Worm (Caenorhabditis elegans) whole organism, L4/young adult: ENCODE results near the gene F59A1.11.

Experiments
- W03F9.2 ChIP-seq: fragments of 150-350 bp; optimal IDR thresholded peaks from 2 replicates; lab custom pipeline; 2014; ENCODE audit warnings: missing biosample characterization, missing genetic modification characterization
- dao-5 ChIP-seq: sonication (generic microtip); optimal IDR thresholded peaks from 2 replicates; lab custom pipeline; 2016; ENCODE audit warnings: missing genotype, missing genetic modification characterization, moderate library complexity, missing compliant biosample characterization
- him-1 ChIP-seq: sonication (generic microtip); optimal IDR thresholded peaks from 2 replicates; lab custom pipeline; 2016; ENCODE audit warnings: missing genotype, missing genetic modification reagents, missing genetic modification characterization, missing compliant biosample characterization

Gene F59A1.11

ce11 chrV:17683763-17684162, 18.0 kb upstream of the F59A1.11 start, which contains the start of gene F59A1.15:
Gene F59A1.15, minus strand, starts transcription at chrV:17683863.
- TF ChIP-seq W03F9.2 (tag; lab: Kevin White, UChicago) (no peak), him-1 (tag; lab: Kevin White, UChicago) (no peak), dao-5 (tag; lab: Kevin White, UChicago) (no peak)

- TF ChIP-seq him-1 (tag; lab: Kevin White, UChicago) (no peak), W03F9.2 (tag; lab: Kevin White, UChicago) (no peak), dao-5 (tag; lab: Kevin White, UChicago) (no peak)
Measured at ce11 chrV:17683290-17683689, 17.5 kb upstream of the F59A1.11 start.

- TF ChIP-seq W03F9.2 (tag; lab: Kevin White, UChicago), result no peak
- TF ChIP-seq dao-5 (tag; lab: Kevin White, UChicago), result no peak
- TF ChIP-seq him-1 (tag; lab: Kevin White, UChicago), result no peak
Measured at ce11 chrV:17676553-17676952, 10.7 kb upstream of the F59A1.11 start, which contains the start of gene str-92. Gene str-92, minus strand, starts transcription at chrV:17676653.

ce11 chrV:17673343-17673742, 7.5 kb upstream of the F59A1.11 start, which contains the start of gene str-93:
Gene str-93, minus strand, starts transcription at chrV:17673443.
- TF ChIP-seq dao-5 (tag; lab: Kevin White, UChicago) (no peak), W03F9.2 (tag; lab: Kevin White, UChicago) (no peak)

DNA sequence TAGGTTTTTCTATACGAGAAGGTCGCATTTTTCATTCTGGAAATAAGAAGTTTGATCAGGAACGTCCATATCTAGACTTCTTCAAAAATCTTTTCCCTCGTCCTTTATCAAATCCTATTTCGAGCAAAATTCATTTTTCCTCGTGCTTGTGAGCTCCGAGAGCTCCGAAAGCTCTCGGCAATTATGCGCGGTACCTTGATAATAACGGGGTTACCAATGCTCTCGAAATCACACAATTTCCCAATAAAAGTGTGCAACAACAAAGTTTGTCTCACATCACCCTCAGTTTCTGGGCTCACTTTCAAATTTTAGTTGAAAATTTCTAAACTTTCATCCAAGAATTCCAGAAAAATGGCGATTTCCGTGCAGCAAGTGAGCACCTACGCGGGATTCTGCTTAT, 2.7 kb upstream of the F59A1.11 start, which contains the start of gene str-89:
TSS of gene str-89 (plus strand) at position 301 of the 400 bp plus-strand sequence.
- no peak for TF ChIP-seq him-1 (tag; lab: Kevin White, UChicago)
- no peak for TF ChIP-seq W03F9.2 (tag; lab: Kevin White, UChicago)
- no peak for TF ChIP-seq dao-5 (tag; lab: Kevin White, UChicago)

ce11 chrV:17667676-17668075, 1.9 kb upstream of the F59A1.11 start, which contains the start of gene F59A1.12:
Gene F59A1.12, minus strand, starts transcription at chrV:17667776.
- TF ChIP-seq dao-5 (tag; lab: Kevin White, UChicago) (no peak), him-1 (tag; lab: Kevin White, UChicago) (no peak), W03F9.2 (tag; lab: Kevin White, UChicago) (no peak)

- TF ChIP-seq W03F9.2 (tag; lab: Kevin White, UChicago), result no peak
- no peak for TF ChIP-seq him-1 (tag; lab: Kevin White, UChicago)
- no peak for TF ChIP-seq dao-5 (tag; lab: Kevin White, UChicago)
Measured at ce11 chrV:17664367-17664766, 1.4 kb downstream of the F59A1.11 start.

DNA sequence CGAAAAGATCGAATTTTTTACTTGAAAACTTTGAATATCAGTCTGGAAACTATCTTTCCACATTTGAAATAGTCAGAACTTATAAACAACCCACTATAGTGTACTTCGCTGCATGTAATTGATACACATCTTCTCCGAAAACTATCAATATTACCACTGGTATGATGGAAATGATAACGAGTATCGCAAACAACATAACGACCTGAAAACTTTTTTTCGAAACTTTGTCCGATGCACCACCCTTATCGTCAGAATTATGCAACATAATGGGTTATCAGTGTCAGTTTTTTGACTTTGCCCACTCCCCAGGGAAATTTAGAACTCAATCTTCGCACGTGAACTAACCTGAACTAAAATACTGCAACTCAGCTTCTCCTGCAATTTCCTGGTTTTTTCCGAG, 3.5 kb downstream of the F59A1.11 start:
- no peak for TF ChIP-seq W03F9.2 (tag; lab: Kevin White, UChicago)
- TF ChIP-seq dao-5 (tag; lab: Kevin White, UChicago), result no peak

- TF ChIP-seq him-1 (tag; lab: Kevin White, UChicago) (no peak), W03F9.2 (tag; lab: Kevin White, UChicago) (no peak), dao-5 (tag; lab: Kevin White, UChicago) (no peak)
Measured at ce11 chrV:17660003-17660402, 5.8 kb downstream of the F59A1.11 start, which contains the start of gene dgat-2. Gene dgat-2, plus strand, starts transcription at chrV:17660303.

- TF ChIP-seq him-1 (tag; lab: Kevin White, UChicago) (no peak), dao-5 (tag; lab: Kevin White, UChicago) (no peak), W03F9.2 (tag; lab: Kevin White, UChicago) (no peak)
Measured at ce11 chrV:17659228-17659627, 6.6 kb downstream of the F59A1.11 start, which contains the start of gene fbxa-108. Gene fbxa-108, minus strand, starts transcription at chrV:17659385.

DNA sequence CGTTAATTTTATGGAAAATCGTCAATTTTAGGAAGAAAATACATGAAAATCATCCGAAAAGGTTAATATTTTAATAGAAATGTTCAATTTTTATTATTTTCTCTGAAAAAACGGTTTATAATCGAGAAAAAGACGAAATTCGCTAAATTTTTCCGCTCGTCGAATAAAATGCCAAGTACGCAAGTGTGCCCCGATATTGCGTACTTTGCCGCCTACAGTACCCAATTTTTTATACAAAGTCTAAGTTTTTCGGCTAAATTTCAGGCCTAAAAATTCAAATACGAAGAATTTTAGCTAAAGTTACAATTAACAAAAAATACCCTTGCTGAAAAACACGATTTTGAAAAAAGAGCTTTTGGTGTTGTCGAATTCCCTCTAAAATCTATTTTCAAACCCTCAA, 7.0 kb downstream of the F59A1.11 start:
- TF ChIP-seq him-1 (tag; lab: Kevin White, UChicago) (no peak), W03F9.2 (tag; lab: Kevin White, UChicago) (no peak), dao-5 (tag; lab: Kevin White, UChicago) (no peak)

DNA sequence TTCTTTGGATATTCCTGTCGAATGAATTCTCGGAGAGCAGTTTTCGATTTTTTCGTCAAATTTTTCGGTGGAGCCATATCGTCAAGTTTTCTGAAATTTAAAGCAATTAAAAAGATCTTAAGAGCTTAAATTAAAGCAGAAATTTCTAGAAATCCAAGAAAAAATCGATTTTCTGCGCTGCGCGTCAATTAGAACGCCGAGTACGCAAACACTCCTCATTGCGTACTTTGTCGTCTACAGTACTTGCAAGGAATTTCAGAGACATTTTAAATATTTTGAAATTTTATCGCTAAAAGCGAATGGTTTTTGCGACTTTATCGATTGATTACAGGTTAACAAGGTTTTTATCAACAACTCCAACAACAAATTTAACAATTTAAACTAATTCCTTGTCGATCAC, 10.6 kb downstream of the F59A1.11 start:
- no peak for TF ChIP-seq him-1 (tag; lab: Kevin White, UChicago)
- TF ChIP-seq dao-5 (tag; lab: Kevin White, UChicago), result no peak
- TF ChIP-seq W03F9.2 (tag; lab: Kevin White, UChicago), result no peak

- TF ChIP-seq W03F9.2 (tag; lab: Kevin White, UChicago), result no peak
- no peak for TF ChIP-seq dao-5 (tag; lab: Kevin White, UChicago)
- TF ChIP-seq him-1 (tag; lab: Kevin White, UChicago), result no peak
Measured at ce11 chrV:17650427-17650826, 15.4 kb downstream of the F59A1.11 start, which contains the start of gene fbxa-192. Gene fbxa-192, minus strand, starts transcription at chrV:17650527.

DNA sequence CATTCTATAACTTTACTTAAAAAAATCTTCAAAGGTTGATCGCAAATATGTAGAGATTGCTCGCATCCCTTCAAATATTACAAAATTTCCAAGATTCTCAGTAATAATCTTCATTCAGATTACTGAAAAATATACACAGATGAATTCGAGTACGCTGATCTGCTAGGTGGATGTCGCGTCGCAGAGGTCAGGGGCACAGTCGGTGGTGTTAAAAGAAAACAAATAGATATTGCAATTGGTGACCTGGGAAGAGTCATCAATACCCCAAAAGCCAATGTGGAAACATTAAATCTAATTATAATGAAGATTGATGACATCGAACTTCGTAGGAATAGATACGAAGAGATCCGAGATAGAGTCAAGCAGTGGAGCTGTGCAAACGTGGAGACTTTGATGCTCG, 37.2 kb downstream of the F59A1.11 start, which contains the start of gene F57G4.10:
TSS of gene F57G4.10 (plus strand) at position 301 of the 400 bp plus-strand sequence.
- TF ChIP-seq dao-5 (tag; lab: Kevin White, UChicago) (no peak), W03F9.2 (tag; lab: Kevin White, UChicago) (no peak), him-1 (tag; lab: Kevin White, UChicago) (no peak)
